Worm (Caenorhabditis elegans) whole organism, dauer: Measurements from ENCODE around the gene gss-1.

Source experiments
- unc-62 ChIP-seq: sonication (generic microtip); optimal IDR thresholded peaks from 2 replicates; lab custom pipeline; 2017; ENCODE audit warnings: missing biosample characterization, missing genetic modification reagents, missing genetic modification characterization

Gene gss-1

DNA sequence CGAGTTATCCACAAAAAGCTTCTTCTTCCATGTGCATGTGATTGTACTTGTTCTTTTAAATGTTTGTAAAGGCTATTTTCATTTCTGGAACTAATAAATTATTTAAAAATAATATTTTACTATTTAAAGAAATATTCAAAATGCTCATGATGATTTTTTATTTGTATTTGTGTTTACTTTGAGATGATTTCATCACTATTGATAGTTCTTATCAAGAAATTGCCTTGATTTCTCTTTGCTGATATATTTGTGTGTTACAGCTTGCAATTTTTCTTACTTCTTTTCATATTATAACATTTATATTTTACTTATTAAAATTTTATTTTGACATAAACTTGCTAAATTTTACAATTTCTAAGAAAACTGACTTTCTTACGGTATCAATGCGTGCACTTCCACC is 38.1 kb downstream of the gss-1 start:
- no peak for TF ChIP-seq unc-62 (GFP tag; lab: Kevin White, UChicago)

DNA sequence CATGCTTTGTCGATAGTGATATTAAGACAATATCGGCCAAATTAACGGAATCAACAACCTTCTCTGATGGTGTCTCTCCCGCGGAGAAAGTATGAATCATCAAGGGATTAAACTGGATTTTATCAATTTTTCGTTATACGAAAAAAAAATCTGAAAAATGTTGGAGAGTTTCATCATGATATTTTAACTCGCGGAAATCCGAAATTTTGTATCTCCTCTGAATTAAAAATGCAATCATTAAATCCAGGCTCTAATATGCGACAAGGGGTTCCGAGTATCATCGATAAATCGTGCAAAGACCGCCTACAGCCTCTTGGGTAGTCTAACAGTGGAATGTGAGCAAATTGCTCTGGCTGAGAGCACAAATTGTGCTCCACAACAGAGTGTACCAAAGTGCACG is 39.1 kb downstream of the gss-1 start, which contains the start of gene C06C3.10:
Gene C06C3.10 (minus strand): TSS at position 101 of the 400 bp plus-strand sequence.
- no peak for TF ChIP-seq unc-62 (GFP tag; lab: Kevin White, UChicago)

DNA sequence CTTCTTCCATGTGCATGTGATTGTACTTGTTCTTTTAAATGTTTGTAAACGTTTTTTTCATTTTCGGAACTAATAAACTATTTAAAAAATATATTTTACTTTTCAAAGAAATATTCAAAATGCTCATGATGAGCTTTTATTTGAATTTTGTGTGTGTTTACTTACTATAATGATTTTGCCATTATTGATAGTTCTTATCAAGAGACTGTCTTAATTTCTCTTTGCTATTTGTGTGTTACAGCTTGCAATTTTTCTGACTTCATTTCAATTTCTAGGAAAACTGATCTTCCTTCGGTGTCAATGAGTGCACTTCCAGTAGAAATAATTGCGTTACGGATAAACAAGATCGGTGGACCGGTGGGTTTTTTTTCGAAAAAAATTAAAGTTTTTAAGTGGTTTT is 41.4 kb downstream of the gss-1 start, which contains the start of gene C06C3.12:
Gene C06C3.12 (plus strand): TSS at position 301 of the 400 bp plus-strand sequence.
- no peak for TF ChIP-seq unc-62 (GFP tag; lab: Kevin White, UChicago)

DNA sequence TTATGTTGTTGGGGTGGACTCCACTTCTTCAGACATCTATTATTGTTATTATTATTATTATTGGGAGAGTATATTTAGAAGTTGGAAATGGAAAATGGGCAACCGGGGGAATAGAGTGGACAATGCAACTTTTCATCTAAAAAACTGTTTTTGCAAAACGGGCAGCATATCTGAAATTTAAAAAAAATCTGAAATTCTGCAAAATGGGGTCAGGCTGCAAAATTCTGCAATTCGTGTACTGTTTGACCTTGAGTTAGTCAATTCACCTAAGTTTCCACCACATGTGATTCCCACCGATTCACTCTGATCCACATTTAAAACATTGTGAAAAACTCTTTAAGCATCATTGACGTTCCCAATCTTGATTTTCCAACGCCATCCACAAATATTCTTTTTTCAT is 43.2 kb downstream of the gss-1 start, which contains the start of gene C06C3.4:
Gene C06C3.4 (plus strand): TSS at position 301 of the 400 bp plus-strand sequence.
- no peak for TF ChIP-seq unc-62 (GFP tag; lab: Kevin White, UChicago)

DNA sequence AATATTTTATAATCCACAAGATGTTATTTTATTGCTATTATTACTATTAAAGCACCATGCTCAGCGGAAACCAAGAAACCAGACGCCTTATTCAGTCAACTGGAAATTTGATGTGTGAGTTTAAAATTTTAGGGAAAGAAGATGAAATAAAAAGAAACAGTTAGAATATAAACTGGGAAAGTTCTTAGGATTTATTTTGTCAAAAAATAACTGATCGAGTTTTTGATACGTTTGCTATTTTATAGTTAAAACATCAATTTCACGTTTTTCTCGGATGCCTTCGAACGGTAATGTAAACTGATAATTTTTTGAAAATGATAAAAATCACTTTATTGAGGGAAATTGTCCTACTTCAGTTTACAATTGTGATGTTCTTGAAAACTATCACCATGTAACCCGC is 43.8 kb downstream of the gss-1 start, which contains the start of gene C06C3.3:
Gene C06C3.3 (minus strand): TSS at position 101 of the 400 bp plus-strand sequence.
- TF ChIP-seq unc-62 (GFP tag; lab: Kevin White, UChicago), result no peak

DNA sequence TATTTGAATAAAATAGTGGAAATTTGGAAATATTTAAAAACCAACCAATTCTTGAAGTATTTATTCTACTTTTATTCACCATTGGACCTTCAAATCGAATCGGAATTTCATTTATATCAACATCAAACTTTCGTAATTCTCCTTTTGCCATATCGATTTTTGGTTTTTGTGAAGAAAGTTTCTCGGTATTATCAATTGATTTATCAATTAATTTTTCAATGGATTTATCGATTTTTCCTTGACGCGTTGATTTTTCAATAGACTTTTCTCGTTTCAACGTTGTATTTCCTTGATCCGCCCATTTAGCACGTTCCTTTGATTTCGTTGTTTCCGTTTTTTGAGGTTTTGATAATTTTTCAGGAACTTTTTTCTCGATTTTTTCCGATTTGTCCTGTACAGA is 46.8 kb downstream of the gss-1 start:
- no peak for TF ChIP-seq unc-62 (GFP tag; lab: Kevin White, UChicago)
